Fruit fly (Drosophila melanogaster): ENCODE data around the gene Pburs.

- TF ChIP-seq ems (GFP tag; optimal IDR thresholded peaks at IDR 0.05) (peak; percentile 59), p53 (GFP tag; optimal IDR thresholded peaks at IDR 0.05) (peak; percentile 50), CG3726 (GFP tag; IDR thresholded peaks at IDR 0.05) (peak; percentile 72; the same call in 1 of the 3 replicates), ken (GFP tag; IDR thresholded peaks at IDR 0.05) (peak; percentile 61; the same call in 1 of the 3 replicates), gcm2 (GFP tag; optimal IDR thresholded peaks at IDR 0.05) (peak; percentile 46), Doc3 (GFP tag; IDR thresholded peaks at IDR 0.05; ENCODE audit: partially characterized antibody) (no peak)
Observed at dm6 chr2L:14461066-14461465, 43.9 kb upstream of the Pburs start.
